Worm (Caenorhabditis elegans) whole organism, L4 larva: ENCODE results near the gene F43D2.3.

Experiments used
- ceh-32 ChIP-seq: sonication (generic microtip); optimal IDR thresholded peaks from 2 replicates; lab custom pipeline; 2016; ENCODE audit warnings: mild to moderate bottlenecking, missing genetic modification characterization, missing compliant biosample characterization; ENCODE audit not compliant: poor library complexity
- jun-1 ChIP-seq: fragments of 150-350 bp; optimal IDR thresholded peaks from 2 replicates; lab custom pipeline; 2014; ENCODE audit warnings: missing biosample characterization, missing genetic modification reagents, missing genetic modification characterization
- lsy-2 ChIP-seq, 2 experiments: fragments of 150-350 bp in 1 of 2; sonication (generic microtip) in 1 of 2; optimal IDR thresholded peaks; 2 replicates each; lab custom pipeline; 2014 to 2017; ENCODE audit warnings: missing biosample characterization in 2 of 2, missing genetic modification characterization in 2 of 2
- nhr-111 ChIP-seq: fragments of 200-800 bp; sonication (Bioruptor generic); optimal IDR thresholded peaks from 2 replicates; lab custom pipeline; 2018; ENCODE audit warnings: mild to moderate bottlenecking, missing genetic modification characterization, missing compliant biosample characterization
- nhr-237 ChIP-seq: sonication (generic microtip); optimal IDR thresholded peaks from 2 replicates; lab custom pipeline; 2017; ENCODE audit warnings: missing biosample characterization, missing genetic modification characterization
- snpc-4 ChIP-seq: fragments of 150-350 bp; optimal IDR thresholded peaks from 2 replicates; lab custom pipeline; 2014; ENCODE audit warnings: missing biosample characterization, missing genetic modification characterization
- spr-1 ChIP-seq: sonication (generic microtip); optimal IDR thresholded peaks from 2 replicates; lab custom pipeline; 2016; ENCODE audit warnings: mild to moderate bottlenecking, missing genetic modification characterization, missing compliant biosample characterization

DNA sequence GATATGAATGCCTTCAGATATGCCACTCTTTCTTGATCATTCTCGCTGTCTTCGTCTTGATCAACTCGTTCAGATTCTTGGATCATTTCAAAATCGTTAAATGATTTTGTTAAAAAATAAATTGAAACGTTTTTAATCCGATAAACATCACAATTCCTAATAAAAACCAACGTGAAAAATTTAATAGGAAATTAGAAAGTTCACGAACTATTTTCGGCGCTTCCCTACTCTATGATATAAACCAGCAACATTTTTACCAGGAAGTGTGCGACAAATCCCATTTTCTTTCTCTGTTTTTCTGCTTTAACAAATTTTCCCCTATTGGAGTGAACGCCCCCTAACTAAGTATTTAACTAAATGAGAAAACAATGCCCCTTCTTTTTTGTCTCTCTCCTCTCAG is 46.3 kb upstream of the F43D2.3 start, which contains the start of gene Y40H4A.2:
- TF ChIP-seq nhr-237 (tag; lab: Kevin White, UChicago) (no peak), nhr-111 (GFP tag; lab: Kevin White, UChicago) (no peak), jun-1 (tag; lab: Kevin White, UChicago) (no peak), ceh-32 (tag; lab: Kevin White, UChicago) (no peak), snpc-4 (no peak), lsy-2 (tag; optimal IDR thresholded peaks at IDR 0.05; lab: Kevin White, UChicago) (no peak), spr-1 (tag; lab: Kevin White, UChicago) (no peak)
